Worm (Caenorhabditis elegans) whole organism, midembryonic: ENCODE results near the gene nlp-29.

ENCODE experiments used
- T22C8.4 ChIP-seq: fragments of 200-800 bp; sonication (Bioruptor generic); IDR thresholded peaks from 2 replicates; pipeline ENCODE4 v1.3.6; 2022; ENCODE audit warnings: missing genetic modification characterization, missing compliant biosample characterization
- cog-1 ChIP-seq: sonication (generic microtip); optimal IDR thresholded peaks from 2 replicates; lab custom pipeline; 2016; ENCODE audit warnings: missing genetic modification characterization, missing compliant biosample characterization
- flt-1 ChIP-seq: fragments of 200-800 bp; sonication (Bioruptor generic); IDR thresholded peaks from 2 replicates; pipeline ENCODE4 v1.3.6; 2022; ENCODE audit warnings: missing genetic modification characterization, missing compliant biosample characterization
- med-1 ChIP-seq: sonication (generic microtip); optimal IDR thresholded peaks from 2 replicates; lab custom pipeline; 2017; ENCODE audit warnings: missing genetic modification characterization, mild to moderate bottlenecking, missing compliant biosample characterization, antibody characterized with exemption, missing genetic modification reagents; ENCODE audit not compliant: insufficient read depth
- ref-1 ChIP-seq: fragments of 200-800 bp; sonication (Bioruptor generic); conservative IDR thresholded peaks from 2 replicates; pipeline ENCODE4 v1.3.6; 2022; ENCODE audit warnings: missing genetic modification reagents, missing genetic modification characterization, missing compliant biosample characterization
- tab-1 ChIP-seq: fragments of 200-800 bp; sonication (Bioruptor generic); IDR thresholded peaks from 2 replicates; pipeline ENCODE4 v1.3.6; 2022; ENCODE audit warnings: missing genetic modification characterization, missing compliant biosample characterization
- ztf-29 ChIP-seq: fragments of 200-800 bp; sonication (Bioruptor generic); IDR thresholded peaks from 2 replicates; pipeline ENCODE4 v1.3.6; 2022; ENCODE audit warnings: missing genetic modification reagents, missing genetic modification characterization, missing compliant biosample characterization

DNA sequence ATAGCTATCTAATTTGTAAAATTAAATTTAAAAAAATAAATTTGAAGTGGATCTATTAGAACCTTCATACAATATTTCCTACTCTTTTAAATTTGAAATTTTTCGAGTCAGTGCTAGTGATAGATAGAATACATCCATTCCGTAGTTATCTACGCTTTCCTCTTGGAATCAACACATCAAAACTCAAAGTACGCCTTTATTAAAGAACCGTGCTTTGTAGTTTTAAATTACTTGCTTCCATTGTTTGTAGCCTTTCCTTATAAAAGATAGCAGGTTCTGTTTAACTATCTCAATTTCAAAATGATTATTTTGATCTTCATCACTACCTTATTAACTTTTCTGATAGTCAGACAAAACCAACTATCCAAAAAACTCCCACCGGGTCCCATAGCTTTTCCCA, 39.2 kb upstream of the nlp-29 start, which contains the start of gene cyp-35B3:
- TF ChIP-seq T22C8.4 (GFP tag; lab: Robert Waterston, UW), result no peak
- TF ChIP-seq tab-1 (GFP tag; lab: Robert Waterston, UW), result no peak
- TF ChIP-seq ztf-29 (GFP tag; lab: Robert Waterston, UW), result no peak
- no peak for TF ChIP-seq flt-1 (GFP tag; lab: Robert Waterston, UW)
- no peak for TF ChIP-seq cog-1 (tag; lab: Kevin White, UChicago)
- no peak for TF ChIP-seq ref-1 (GFP tag; lab: Robert Waterston, UW)
- no peak for TF ChIP-seq med-1 (GFP tag; lab: Kevin White, UChicago)
